Worm (Caenorhabditis elegans): ENCODE results near the gene K01A2.4.

Gene K01A2.4

DNA sequence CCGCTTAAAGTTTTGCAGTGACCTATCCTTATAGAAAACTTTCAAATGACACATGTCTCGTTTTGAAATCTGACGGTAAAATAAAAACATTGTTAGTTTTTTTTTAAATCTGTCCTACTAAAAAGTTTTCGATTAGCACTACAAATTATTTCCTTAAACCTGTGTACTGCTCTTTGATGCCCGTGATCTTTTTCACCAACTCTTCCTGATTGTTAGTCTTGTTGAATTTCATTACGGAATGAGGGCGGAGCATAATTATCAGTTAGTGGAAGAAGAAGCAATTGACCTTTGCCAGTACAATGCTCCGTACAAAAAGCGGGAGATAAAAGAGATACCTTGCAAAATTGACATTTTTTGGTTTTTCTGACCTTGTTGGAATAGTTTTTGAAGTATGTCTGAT, at the start of gene K01A2.4:
Gene K01A2.4 (plus strand): TSS at position 301 of the 400 bp plus-strand sequence.
- TF ChIP-seq dao-5 (tag; optimal IDR thresholded peaks at IDR 0.05) = no peak
- TF ChIP-seq him-1 (tag; optimal IDR thresholded peaks at IDR 0.05) = no peak

DNA sequence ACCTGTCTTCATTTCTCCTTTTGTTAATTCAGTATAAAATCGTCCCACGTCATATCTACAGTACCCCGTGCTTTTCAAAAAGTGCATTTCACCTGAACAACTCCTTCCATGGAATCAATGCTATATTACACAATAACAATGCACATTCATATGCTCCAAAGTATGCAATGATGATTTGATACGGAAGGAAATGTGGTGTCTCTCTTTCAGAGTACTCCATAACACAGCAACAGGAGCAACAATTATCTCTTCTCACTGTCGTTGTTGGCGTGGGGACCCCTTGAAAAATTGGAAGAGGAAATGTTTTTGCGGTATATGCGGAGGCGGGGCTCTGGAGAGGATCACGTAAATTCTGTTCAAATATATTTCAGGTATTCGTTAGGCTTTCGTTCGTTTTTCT, 49.7 kb upstream of the K01A2.4 start, which contains the start of gene cat-2:
Gene cat-2 (plus strand): TSS at position 301 of the 400 bp plus-strand sequence.
- TF ChIP-seq him-1 (tag; optimal IDR thresholded peaks at IDR 0.05) (no peak), W03F9.2 (tag; optimal IDR thresholded peaks at IDR 0.05) (no peak), dao-5 (tag; optimal IDR thresholded peaks at IDR 0.05) (no peak)

DNA sequence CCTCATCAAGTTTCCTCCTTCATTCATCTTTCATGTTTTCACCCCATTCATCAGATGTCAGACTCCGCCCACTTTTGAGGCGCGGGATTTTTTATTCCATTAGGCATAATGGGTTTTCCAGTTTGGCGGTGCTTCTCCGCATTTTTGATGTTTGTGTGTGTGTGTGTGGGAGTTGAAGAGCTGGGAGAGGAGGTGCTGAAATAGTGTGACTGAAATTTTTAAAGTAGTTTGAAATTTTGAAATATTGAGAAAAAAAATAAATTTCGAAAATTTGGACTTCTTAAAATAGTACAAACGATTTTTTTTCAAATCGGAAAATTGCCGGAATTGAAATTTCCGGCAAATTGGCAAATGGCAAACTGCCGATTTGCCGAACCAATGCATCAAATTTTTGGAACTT, 43.7 kb upstream of the K01A2.4 start, which contains the start of gene scc-2:
Gene scc-2 (minus strand): TSS at position 101 of the 400 bp plus-strand sequence.
- TF ChIP-seq W03F9.2 (tag; optimal IDR thresholded peaks at IDR 0.05) = no peak
- no peak for TF ChIP-seq dao-5 (tag; optimal IDR thresholded peaks at IDR 0.05)
- no peak for TF ChIP-seq him-1 (tag; optimal IDR thresholded peaks at IDR 0.05)

DNA sequence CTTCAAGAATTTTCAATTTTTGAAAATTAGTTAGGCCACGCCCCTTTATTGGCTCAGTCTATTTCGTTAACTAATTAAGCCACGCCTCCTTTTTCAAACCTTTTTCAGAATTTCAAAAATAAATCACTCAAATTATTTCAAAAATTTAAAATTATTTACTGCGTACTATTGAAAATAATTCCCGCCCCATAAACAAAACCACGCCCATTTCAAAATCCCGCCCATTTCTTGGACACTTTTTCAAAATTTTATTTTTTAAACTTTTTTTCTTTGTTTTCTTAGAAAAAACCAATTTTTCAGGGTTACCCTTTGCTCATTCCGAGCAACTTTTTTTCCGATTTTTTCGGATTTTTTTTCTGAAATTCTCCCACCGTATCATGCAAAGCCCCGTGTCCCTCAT, 43.2 kb upstream of the K01A2.4 start, which contains the start of gene B0432.14:
Gene B0432.14 (plus strand): TSS at position 301 of the 400 bp plus-strand sequence.
- TF ChIP-seq W03F9.2 (tag; optimal IDR thresholded peaks at IDR 0.05) (no peak), him-1 (tag; optimal IDR thresholded peaks at IDR 0.05) (no peak), dao-5 (tag; optimal IDR thresholded peaks at IDR 0.05) (no peak)

DNA sequence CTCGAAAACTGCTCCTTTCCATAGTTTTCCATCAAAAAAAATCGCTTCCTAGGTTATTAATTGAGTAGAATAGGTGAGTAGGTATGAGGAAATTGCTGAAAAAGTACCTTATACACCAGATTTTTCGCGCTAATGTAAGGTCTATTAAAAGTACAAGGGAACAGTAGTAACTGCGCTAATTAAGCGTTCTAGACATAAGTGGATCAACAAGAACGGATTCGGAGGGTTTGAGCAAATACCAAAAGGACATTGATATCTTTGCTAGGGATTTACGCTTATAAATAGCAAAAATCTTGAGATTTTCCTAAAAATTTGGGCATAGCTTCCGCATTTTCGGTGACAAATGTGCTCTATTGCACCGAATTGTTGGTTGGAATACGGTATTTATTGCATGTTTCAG, 33.4 kb upstream of the K01A2.4 start, which contains the start of gene B0432.7:
Gene B0432.7 (minus strand): TSS at position 101 of the 400 bp plus-strand sequence.
- TF ChIP-seq W03F9.2 (tag; optimal IDR thresholded peaks at IDR 0.05) (no peak), dao-5 (tag; optimal IDR thresholded peaks at IDR 0.05) (no peak), him-1 (tag; optimal IDR thresholded peaks at IDR 0.05) (no peak)

DNA sequence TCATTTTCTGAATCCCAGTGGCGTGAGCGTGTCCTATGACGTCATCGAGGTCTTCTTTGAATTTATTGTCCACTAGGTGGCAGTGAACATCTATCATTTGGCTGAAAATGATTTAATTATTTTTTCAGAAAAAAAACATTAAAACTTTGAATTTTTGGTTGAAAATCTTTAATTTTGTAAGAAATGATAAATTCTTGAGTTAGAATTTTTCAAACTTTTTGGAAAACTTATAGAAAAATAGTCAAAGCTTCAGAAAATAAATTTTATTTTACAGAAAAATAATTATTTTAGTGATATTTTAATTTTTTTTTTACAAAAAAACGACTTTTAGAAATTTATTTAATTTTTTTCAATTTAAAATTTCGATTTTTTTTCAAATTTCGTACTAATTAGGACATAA, 28.6 kb upstream of the K01A2.4 start, which contains the start of gene B0432.8:
Gene B0432.8 (minus strand): TSS at position 101 of the 400 bp plus-strand sequence.
- no peak for TF ChIP-seq him-1 (tag; optimal IDR thresholded peaks at IDR 0.05)
- no peak for TF ChIP-seq W03F9.2 (tag; optimal IDR thresholded peaks at IDR 0.05)
- no peak for TF ChIP-seq dao-5 (tag; optimal IDR thresholded peaks at IDR 0.05)

DNA sequence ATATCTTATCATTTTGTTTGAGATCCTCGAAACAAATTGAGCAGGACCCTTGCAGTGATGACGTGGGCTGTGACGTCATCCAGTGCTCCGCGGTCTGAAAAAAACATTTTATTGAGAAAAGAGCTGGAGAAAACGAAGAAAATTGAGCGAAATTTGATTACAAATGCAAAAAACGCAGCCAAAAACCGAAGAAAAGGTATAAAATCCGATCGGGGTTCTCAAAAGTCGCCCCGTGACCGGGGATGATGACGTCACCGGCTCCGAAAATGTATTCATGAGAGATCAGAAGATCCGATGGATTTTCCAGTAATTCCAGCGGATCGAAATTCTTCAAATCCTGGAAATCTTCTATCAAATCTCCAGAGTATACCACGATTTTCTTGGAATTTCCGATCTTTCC, 24.8 kb upstream of the K01A2.4 start, which contains the start of gene trul-1:
Gene trul-1 (minus strand): TSS at position 101 of the 400 bp plus-strand sequence.
- no peak for TF ChIP-seq dao-5 (tag; optimal IDR thresholded peaks at IDR 0.05)
- no peak for TF ChIP-seq W03F9.2 (tag; optimal IDR thresholded peaks at IDR 0.05)
- no peak for TF ChIP-seq him-1 (tag; optimal IDR thresholded peaks at IDR 0.05)

DNA sequence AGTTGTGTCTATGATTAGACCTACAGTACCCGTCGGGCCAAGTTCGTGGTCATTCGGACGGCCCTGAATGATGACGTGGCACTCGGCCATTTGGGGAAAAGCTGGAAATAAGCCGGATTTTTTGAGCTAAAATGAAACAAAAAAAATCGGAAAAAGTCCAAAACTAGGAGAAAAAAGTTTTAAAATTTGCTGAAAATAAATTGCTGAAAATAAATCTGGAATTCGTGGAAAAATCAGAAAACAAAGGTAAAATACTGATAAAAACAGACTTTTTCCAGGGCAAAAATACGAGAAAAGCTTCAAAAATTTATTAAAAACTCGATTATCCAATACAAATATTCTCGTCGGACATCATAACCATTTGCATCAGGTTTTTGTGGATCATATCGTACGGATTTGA, 23.7 kb upstream of the K01A2.4 start, which contains the start of gene B0432.9:
Gene B0432.9 (minus strand): TSS at position 101 of the 400 bp plus-strand sequence.
- TF ChIP-seq dao-5 (tag; optimal IDR thresholded peaks at IDR 0.05) (no peak), W03F9.2 (tag; optimal IDR thresholded peaks at IDR 0.05) (no peak), him-1 (tag; optimal IDR thresholded peaks at IDR 0.05) (no peak)

DNA sequence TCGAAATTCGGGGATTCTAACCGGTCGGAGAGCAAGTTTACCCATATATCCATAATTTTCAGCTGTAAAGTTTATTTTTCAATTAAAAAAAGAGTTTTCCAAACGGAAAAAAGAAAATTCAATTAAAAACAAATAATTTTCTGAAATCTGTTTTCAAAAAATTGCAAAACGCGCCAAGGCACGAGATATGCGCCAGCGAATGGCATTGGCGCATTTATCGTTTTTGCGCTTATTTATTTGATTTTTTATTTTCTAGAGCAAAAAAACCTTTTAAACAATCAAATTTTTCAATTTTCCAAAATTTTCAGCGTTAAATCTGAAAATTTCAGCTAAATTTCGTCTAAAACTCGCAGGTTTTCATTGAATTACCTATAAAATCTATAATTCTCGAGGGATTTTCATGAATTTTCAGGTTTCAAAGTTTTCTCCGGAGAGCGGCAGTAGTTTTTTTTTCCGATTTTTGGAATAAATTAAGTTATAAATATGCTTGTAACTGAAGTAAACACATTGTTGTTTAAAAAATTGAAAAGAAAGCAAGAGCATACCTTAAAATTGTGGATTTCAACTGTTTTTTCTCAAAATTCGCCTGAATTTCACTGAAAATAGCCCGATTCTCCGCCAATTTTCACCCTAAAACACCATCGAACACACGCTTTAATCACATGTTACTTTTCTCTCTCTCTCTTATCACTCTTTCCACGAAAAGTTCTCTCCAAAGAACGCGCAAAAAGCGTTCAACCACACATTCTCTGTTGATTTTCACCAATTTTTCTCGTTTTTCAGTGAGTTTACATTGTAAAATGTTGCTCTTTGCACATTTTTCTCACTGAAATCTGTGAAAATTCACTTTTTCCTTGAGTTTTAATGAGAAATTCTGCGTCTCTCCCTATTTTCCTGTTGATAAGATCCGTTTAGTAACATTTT, 21.4 kb upstream of the K01A2.4 start, which contains the start of gene B0432.10:
Gene B0432.10 (minus strand): TSS at position 649 of the 924 bp plus-strand sequence.
- TF ChIP-seq him-1 (tag; optimal IDR thresholded peaks at IDR 0.05) = no peak
- peak; percentile 84 for TF ChIP-seq W03F9.2 (tag; optimal IDR thresholded peaks at IDR 0.05)

DNA sequence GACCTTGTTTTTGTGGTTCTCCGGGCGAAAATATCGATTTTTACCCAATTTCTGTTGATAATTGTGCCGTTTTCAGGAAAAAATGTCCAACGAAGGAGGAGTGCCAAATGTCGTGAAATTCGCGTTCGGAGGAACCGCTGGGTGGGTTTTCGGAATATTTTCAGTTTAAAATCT, 20.8 kb upstream of the K01A2.4 start, which contains the start of gene misc-1:
Gene misc-1 (plus strand): TSS at position 75 of the 174 bp plus-strand sequence.
- TF ChIP-seq him-1 (tag; optimal IDR thresholded peaks at IDR 0.05) (no peak), W03F9.2 (tag; optimal IDR thresholded peaks at IDR 0.05) (no peak), dao-5 (tag; optimal IDR thresholded peaks at IDR 0.05) (no peak)

DNA sequence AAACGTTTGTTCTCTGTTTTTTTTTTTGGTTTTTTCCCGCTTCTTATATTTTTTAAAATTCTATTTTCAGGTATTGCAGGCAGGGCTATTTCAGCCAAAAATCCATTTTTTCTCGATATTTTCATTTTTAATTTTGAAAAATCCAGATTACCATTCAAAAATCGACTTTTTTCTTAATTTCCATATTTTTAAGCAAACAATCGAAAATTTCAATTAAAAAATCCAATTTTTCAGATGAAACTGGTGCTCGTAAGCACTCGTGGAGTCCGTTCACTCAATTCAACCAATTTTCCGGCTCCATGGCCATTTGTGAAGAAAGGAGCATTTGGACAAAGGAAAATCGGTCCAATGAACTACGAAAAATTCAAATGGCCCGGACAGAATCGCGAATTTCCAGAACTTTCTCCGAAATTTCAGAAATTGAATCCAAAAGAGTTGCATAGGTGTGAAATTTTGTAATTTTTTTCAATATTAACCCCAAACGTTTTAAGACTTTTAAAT, 18.5 kb upstream of the K01A2.4 start, which contains the start of gene mrpl-41:
Gene mrpl-41 (plus strand): TSS at position 235 of the 501 bp plus-strand sequence.
- TF ChIP-seq dao-5 (tag; optimal IDR thresholded peaks at IDR 0.05) (no peak), him-1 (tag; optimal IDR thresholded peaks at IDR 0.05) (no peak), W03F9.2 (tag; optimal IDR thresholded peaks at IDR 0.05) (no peak)

DNA sequence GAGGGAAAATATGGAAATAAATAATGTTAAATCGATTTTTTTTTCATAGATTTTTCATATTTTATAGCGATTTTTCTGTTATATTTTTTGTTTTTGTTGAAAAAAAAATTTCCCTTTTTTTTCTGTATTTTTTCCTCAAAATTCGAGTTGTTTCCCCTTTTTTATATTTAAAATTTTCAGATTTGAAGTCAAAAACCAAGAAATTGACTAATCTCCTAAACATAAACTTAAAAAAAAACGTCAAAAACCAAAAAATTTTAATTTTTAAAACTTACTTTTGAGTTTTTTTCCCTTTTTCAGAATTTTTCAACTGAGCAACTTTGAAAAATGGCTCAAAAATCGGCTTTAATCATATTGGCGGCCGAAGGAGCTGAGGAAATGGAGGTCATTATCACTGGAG, 17.0 kb upstream of the K01A2.4 start, which contains the start of gene djr-1.1:
Gene djr-1.1 (plus strand): TSS at position 301 of the 400 bp plus-strand sequence.
- no peak for TF ChIP-seq dao-5 (tag; optimal IDR thresholded peaks at IDR 0.05)
- no peak for TF ChIP-seq W03F9.2 (tag; optimal IDR thresholded peaks at IDR 0.05)

DNA sequence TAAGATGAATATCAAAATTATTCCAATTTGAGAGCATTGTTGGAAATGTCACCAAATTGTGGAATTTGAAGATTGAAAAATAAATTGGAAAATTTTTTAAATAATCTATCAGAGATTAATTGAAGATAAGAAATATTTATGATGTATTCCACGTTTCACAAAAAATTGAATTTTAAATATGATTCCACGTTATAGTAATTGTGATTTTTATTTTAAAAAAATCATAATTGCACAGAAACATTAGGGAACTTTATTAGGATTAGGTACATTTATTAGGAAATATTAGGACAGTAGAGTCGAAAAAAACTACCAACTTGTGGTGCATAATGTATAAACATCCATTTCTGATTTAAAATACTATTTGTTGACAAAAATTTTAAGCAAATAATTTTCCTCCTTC, 12.6 kb upstream of the K01A2.4 start, which contains the start of gene B0432.11:
Gene B0432.11 (minus strand): TSS at position 101 of the 400 bp plus-strand sequence.
- TF ChIP-seq W03F9.2 (tag; optimal IDR thresholded peaks at IDR 0.05) = no peak
- TF ChIP-seq dao-5 (tag; optimal IDR thresholded peaks at IDR 0.05) = no peak
- no peak for TF ChIP-seq him-1 (tag; optimal IDR thresholded peaks at IDR 0.05)

DNA sequence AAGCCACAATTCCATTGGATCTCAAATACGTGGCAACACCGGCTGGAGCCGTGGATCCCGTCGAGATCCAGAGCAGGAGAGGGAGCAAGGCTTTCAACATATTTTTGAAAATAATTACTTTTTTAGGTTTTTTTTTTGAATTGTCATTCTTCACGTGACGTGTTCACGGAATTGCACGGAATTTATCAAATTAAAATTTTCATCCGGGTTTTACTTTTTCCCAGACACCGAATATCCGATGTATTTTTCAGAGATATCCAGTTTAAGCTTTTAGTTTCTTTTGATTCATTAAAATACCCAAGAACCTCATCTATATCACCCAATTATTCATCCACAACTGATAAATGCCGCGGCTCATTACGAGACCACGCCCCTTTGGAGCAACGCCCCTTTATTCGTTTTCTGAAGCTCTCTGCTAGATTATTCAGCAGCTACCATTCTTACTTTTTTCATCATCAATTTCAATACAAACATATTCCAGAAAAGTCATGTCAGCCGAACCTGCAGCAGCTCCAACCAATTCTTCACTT, 10.3 kb upstream of the K01A2.4 start, which contains the start of the genes clec-117 and B0432.1:
Gene clec-117 (minus strand): TSS at position 101 of the 530 bp plus-strand sequence.
Gene B0432.1 (plus strand): TSS at position 480 of the 530 bp plus-strand sequence.
- TF ChIP-seq W03F9.2 (tag; optimal IDR thresholded peaks at IDR 0.05) (no peak), him-1 (tag; optimal IDR thresholded peaks at IDR 0.05) (no peak), dao-5 (tag; optimal IDR thresholded peaks at IDR 0.05) (no peak)
